Worm (Caenorhabditis elegans) whole organism, L1 larva: Measurements from ENCODE around the gene fipr-20.

Source experiments
- C04F5.9 ChIP-seq: sonication (generic microtip); optimal IDR thresholded peaks from 2 replicates; lab custom pipeline; 2016; ENCODE audit warnings: missing genetic modification characterization, missing compliant biosample characterization
- C16A3.4 ChIP-seq: fragments of 150-350 bp; optimal IDR thresholded peaks from 2 replicates; lab custom pipeline; 2014; ENCODE audit warnings: missing biosample characterization, missing genetic modification characterization
- F16B12.6 ChIP-seq: fragments of 150-350 bp; optimal IDR thresholded peaks from 2 replicates; lab custom pipeline; 2014; ENCODE audit warnings: missing biosample characterization, missing genetic modification characterization
- aha-1 ChIP-seq: fragments of 150-350 bp; optimal IDR thresholded peaks from 2 replicates; lab custom pipeline; 2014; ENCODE audit warnings: missing biosample characterization, missing genetic modification characterization
- alr-1 ChIP-seq: fragments of 200-800 bp; sonication (Bioruptor generic); optimal IDR thresholded peaks from 2 replicates; lab custom pipeline; 2018; ENCODE audit warnings: borderline replicate concordance, mild to moderate bottlenecking, missing genetic modification characterization, missing compliant biosample characterization
- ama-1 ChIP-seq: fragments of 150-350 bp; optimal IDR thresholded peaks from 2 replicates; lab custom pipeline; 2014
- ceh-63 ChIP-seq: fragments of 200-800 bp; sonication (Bioruptor generic); optimal IDR thresholded peaks from 2 replicates; lab custom pipeline; 2018; ENCODE audit warnings: mild to moderate bottlenecking, missing genetic modification characterization, missing compliant biosample characterization
- ceh-8 ChIP-seq: fragments of 200-800 bp; sonication (Bioruptor generic); optimal IDR thresholded peaks from 2 replicates; lab custom pipeline; 2018; ENCODE audit warnings: mild to moderate bottlenecking, missing genetic modification characterization, moderate library complexity, missing compliant biosample characterization
- ceh-82 ChIP-seq, 3 experiments: fragments of 150-350 bp in 1 of 3; sonication (generic microtip) in 2 of 3; optimal IDR thresholded peaks; 2 replicates each; lab custom pipeline; 2014 to 2017; ENCODE audit warnings: missing biosample characterization in 3 of 3, missing genetic modification characterization in 3 of 3
- ceh-88 ChIP-seq: fragments of 200-800 bp; sonication (Bioruptor generic); IDR thresholded peaks from 2 replicates; pipeline ENCODE4 v1.3.6; 2022; ENCODE audit warnings: missing genetic modification characterization, missing compliant biosample characterization
- ceh-90 ChIP-seq: sonication (generic microtip); optimal IDR thresholded peaks from 2 replicates; lab custom pipeline; 2016; ENCODE audit warnings: missing genetic modification characterization, missing compliant biosample characterization
- ces-1 ChIP-seq: fragments of 150-350 bp; optimal IDR thresholded peaks from 2 replicates; lab custom pipeline; 2014; ENCODE audit warnings: missing biosample characterization, missing genetic modification reagents, missing genetic modification characterization
- dpl-1 ChIP-seq, 3 experiments: fragments of 150-350 bp in 2 of 3; sonication (generic microtip) in 1 of 3; optimal IDR thresholded peaks; 2 replicates each; lab custom pipeline; 2014 to 2017; ENCODE audit warnings: missing biosample characterization in 3 of 3, missing genetic modification characterization in 3 of 3, missing genetic modification reagents in 3 of 3
- efl-1 ChIP-seq, 4 experiments: fragments of 150-350 bp; optimal IDR thresholded peaks in 3 of 4; peaks in 1 of 4; 1 replicate in 1 of 4; 2 replicates in 3 of 4; lab custom pipeline; 2014; ENCODE audit warnings: missing biosample characterization in 2 of 4, missing genetic modification characterization in 2 of 4, missing genetic modification reagents in 2 of 4
- egl-13 ChIP-seq: sonication (generic microtip); optimal IDR thresholded peaks from 2 replicates; lab custom pipeline; 2016; ENCODE audit warnings: missing genotype, missing genetic modification reagents, missing genetic modification characterization, missing compliant biosample characterization
- elt-2 ChIP-seq: sonication (generic microtip); optimal IDR thresholded peaks from 2 replicates; lab custom pipeline; 2016; ENCODE audit warnings: missing genetic modification characterization, mild to moderate bottlenecking, inconsistent platforms, missing compliant biosample characterization, missing genetic modification reagents
- elt-3 ChIP-seq, 6 experiments: fragments of 150-350 bp in 1 of 6; sonication (generic microtip); optimal IDR thresholded peaks; 2 replicates each; lab custom pipeline; 2017 to 2018; ENCODE audit warnings: missing biosample characterization in 6 of 6, missing genetic modification characterization in 6 of 6, inconsistent platforms in 1 of 6
- fkh-10 ChIP-seq: sonication (generic microtip); optimal IDR thresholded peaks from 2 replicates; lab custom pipeline; 2017; ENCODE audit warnings: missing biosample characterization, missing genetic modification reagents, missing genetic modification characterization
- fkh-4 ChIP-seq: sonication (generic microtip); optimal IDR thresholded peaks from 2 replicates; lab custom pipeline; 2016; ENCODE audit warnings: missing compliant biosample characterization, missing genetic modification characterization, borderline replicate concordance
- fkh-8 ChIP-seq: sonication (generic microtip); optimal IDR thresholded peaks from 2 replicates; lab custom pipeline; 2016; ENCODE audit warnings: mild to moderate bottlenecking, missing genetic modification characterization, missing compliant biosample characterization
- fos-1 ChIP-seq: fragments of 150-350 bp; optimal IDR thresholded peaks from 2 replicates; lab custom pipeline; 2014; ENCODE audit warnings: missing biosample characterization, missing genetic modification characterization
- hlh-17 ChIP-seq: fragments of 200-800 bp; sonication (Bioruptor generic); optimal IDR thresholded peaks from 2 replicates; lab custom pipeline; 2018; ENCODE audit warnings: missing genetic modification characterization, mild to moderate bottlenecking, missing compliant biosample characterization, moderate library complexity, borderline replicate concordance
- hpl-2 ChIP-seq: fragments of 150-350 bp; optimal IDR thresholded peaks from 2 replicates; lab custom pipeline; 2014; ENCODE audit warnings: missing biosample characterization, missing genetic modification reagents, missing genetic modification characterization
- irx-1 ChIP-seq: sonication (generic microtip); optimal IDR thresholded peaks from 2 replicates; lab custom pipeline; 2016; ENCODE audit warnings: missing genetic modification characterization, missing compliant biosample characterization
- isw-1 ChIP-seq: fragments of 200-800 bp; sonication (Bioruptor generic); IDR thresholded peaks from 2 replicates; pipeline ENCODE4 v1.3.6; 2022; ENCODE audit warnings: missing genetic modification characterization, missing compliant biosample characterization
- lin-13 ChIP-seq: fragments of 150-350 bp; optimal IDR thresholded peaks from 2 replicates; lab custom pipeline; 2014; ENCODE audit warnings: missing biosample characterization, missing genetic modification reagents, missing genetic modification characterization
- lin-14 ChIP-seq: fragments of 200-800 bp; sonication (Bioruptor generic); optimal IDR thresholded peaks from 2 replicates; lab custom pipeline; 2018; ENCODE audit warnings: mild to moderate bottlenecking, missing genetic modification characterization, moderate library complexity, missing compliant biosample characterization
- lin-15B ChIP-seq: fragments of 150-350 bp; sonication (generic microtip); optimal IDR thresholded peaks from 3 replicates; lab custom pipeline; 2014; ENCODE audit warnings: missing biosample characterization, missing genetic modification characterization
- lin-35 ChIP-seq, 2 experiments: fragments of 150-350 bp; optimal IDR thresholded peaks; 2 replicates each; lab custom pipeline; 2014; ENCODE audit warnings: missing biosample characterization in 2 of 2, missing genetic modification characterization in 2 of 2, missing genetic modification reagents in 2 of 2
- lir-3 ChIP-seq: sonication (generic microtip); optimal IDR thresholded peaks from 2 replicates; lab custom pipeline; 2016; ENCODE audit warnings: mild to moderate bottlenecking, missing genetic modification characterization, moderate library complexity, missing compliant biosample characterization; ENCODE audit not compliant: poor library complexity
- mef-2 ChIP-seq: fragments of 150-350 bp; optimal IDR thresholded peaks from 2 replicates; lab custom pipeline; 2014; ENCODE audit warnings: missing biosample characterization, missing genetic modification characterization
- mep-1 ChIP-seq: fragments of 150-350 bp; optimal IDR thresholded peaks from 2 replicates; lab custom pipeline; 2014; ENCODE audit warnings: missing biosample characterization, missing genetic modification characterization
- nhr-19 ChIP-seq: fragments of 200-800 bp; sonication (Bioruptor generic); conservative IDR thresholded peaks from 2 replicates; pipeline ENCODE4 v1.3.6; 2022; ENCODE audit warnings: missing genetic modification characterization, missing compliant biosample characterization
- nhr-20 ChIP-seq: sonication (generic microtip); optimal IDR thresholded peaks from 2 replicates; lab custom pipeline; 2016; ENCODE audit warnings: mild to moderate bottlenecking, missing genetic modification characterization, missing compliant biosample characterization
- nhr-77 ChIP-seq: fragments of 150-350 bp; optimal IDR thresholded peaks from 2 replicates; lab custom pipeline; 2014; ENCODE audit warnings: missing biosample characterization, missing genetic modification characterization
- nhr-84 ChIP-seq: sonication (generic microtip); optimal IDR thresholded peaks from 2 replicates; lab custom pipeline; 2017; ENCODE audit warnings: missing biosample characterization, missing genetic modification characterization
- nhr-85 ChIP-seq: sonication (generic microtip); peaks from one replicate; lab custom pipeline; 2016; ENCODE audit warnings: missing genetic modification characterization, inconsistent platforms, missing compliant biosample characterization
- nhr-90 ChIP-seq: sonication (generic microtip); optimal IDR thresholded peaks from 2 replicates; lab custom pipeline; 2016; ENCODE audit warnings: mild to moderate bottlenecking, missing genetic modification characterization, missing compliant biosample characterization; ENCODE audit not compliant: poor library complexity
- pag-3 ChIP-seq: sonication (generic microtip); optimal IDR thresholded peaks from 2 replicates; lab custom pipeline; 2017; ENCODE audit warnings: missing genetic modification characterization, mild to moderate bottlenecking, missing compliant biosample characterization, antibody characterized with exemption, borderline replicate concordance; ENCODE audit not compliant: insufficient read depth
- pqm-1 ChIP-seq: sonication (generic microtip); optimal IDR thresholded peaks from 3 replicates; lab custom pipeline; 2017; ENCODE audit warnings: missing biosample characterization, missing genetic modification characterization
- rnt-1 ChIP-seq: sonication (generic microtip); optimal IDR thresholded peaks from 2 replicates; lab custom pipeline; 2016; ENCODE audit warnings: mild to moderate bottlenecking, missing genetic modification characterization, moderate library complexity, missing compliant biosample characterization
- skn-1 ChIP-seq: fragments of 150-350 bp; optimal IDR thresholded peaks from 2 replicates; lab custom pipeline; 2014; ENCODE audit warnings: missing biosample characterization, missing genetic modification characterization
- snpc-4 ChIP-seq: fragments of 150-350 bp; optimal IDR thresholded peaks from 2 replicates; lab custom pipeline; 2014; ENCODE audit warnings: missing biosample characterization, missing genetic modification characterization
- sox-4 ChIP-seq: sonication (generic microtip); optimal IDR thresholded peaks from 2 replicates; lab custom pipeline; 2016; ENCODE audit warnings: missing genetic modification characterization, missing compliant biosample characterization
- sptf-1 ChIP-seq: fragments of 150-350 bp; optimal IDR thresholded peaks from 2 replicates; lab custom pipeline; 2014; ENCODE audit warnings: missing biosample characterization, missing genetic modification characterization
- tbx-2 ChIP-seq: sonication (generic microtip); optimal IDR thresholded peaks from 2 replicates; lab custom pipeline; 2016; ENCODE audit warnings: missing genetic modification characterization, missing compliant biosample characterization
- unc-130 ChIP-seq: fragments of 150-350 bp; optimal IDR thresholded peaks from 2 replicates; lab custom pipeline; 2017; ENCODE audit warnings: missing biosample characterization, missing genetic modification characterization, inconsistent platforms
- unc-86 ChIP-seq: sonication (generic microtip); optimal IDR thresholded peaks from 2 replicates; lab custom pipeline; 2016; ENCODE audit warnings: missing genetic modification characterization, missing compliant biosample characterization
- ztf-11 ChIP-seq, 2 experiments: sonication (generic microtip); optimal IDR thresholded peaks; 2 replicates each; lab custom pipeline; 2016 to 2017; ENCODE audit warnings: missing genetic modification characterization in 2 of 2, missing biosample characterization in 1 of 2, missing compliant biosample characterization in 1 of 2

fipr-20 gene

ce11 chrIII:7499421-7499902 is 37.3 kb upstream of the fipr-20 start, which contains the start of the genes C07H6.9 and sap-140 (continued):
- TF ChIP-seq nhr-84 (tag; lab: Kevin White, UChicago) = no peak
- TF ChIP-seq aha-1 = peak; percentile 48
- peak in 1 of 2 experiments; percentile 62 for TF ChIP-seq ztf-11 (tag; optimal IDR thresholded peaks at IDR 0.05; lab: Kevin White, UChicago)
- peak; percentile 94 for TF ChIP-seq unc-130
- TF ChIP-seq, all 84 proteins: peak for 56

DNA sequence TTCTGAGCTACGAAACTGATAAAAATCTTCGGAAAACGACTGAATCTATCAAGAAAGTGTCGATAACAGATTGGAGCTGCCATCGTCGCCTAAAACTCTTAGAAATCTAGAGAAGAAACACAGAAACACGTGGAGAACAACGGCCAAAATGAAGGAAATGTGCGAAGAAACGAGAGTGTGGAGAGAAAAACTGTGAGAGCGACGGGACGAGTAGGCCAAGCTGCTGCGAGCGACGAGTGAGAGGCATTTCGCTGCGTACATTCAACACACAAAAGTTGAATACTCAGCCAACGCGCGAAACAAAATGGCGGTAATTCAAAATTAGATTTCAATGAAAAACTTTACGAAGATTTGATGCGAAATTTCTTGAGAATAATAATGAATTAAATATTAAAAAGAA is 36.2 kb upstream of the fipr-20 start:
- TF ChIP-seq sox-4 = no peak
- TF ChIP-seq ces-1 (GFP tag; lab: Kevin White, UChicago) = no peak
- TF ChIP-seq ceh-82 (tag; optimal IDR thresholded peaks at IDR 0.05; lab: Kevin White, UChicago) = peak; percentile 71 to 86 (median 75)
- TF ChIP-seq nhr-77 (tag; lab: Kevin White, UChicago) = peak; percentile 79
- TF ChIP-seq nhr-84 (tag; lab: Kevin White, UChicago) = no peak
- TF ChIP-seq mef-2 = no peak
- TF ChIP-seq elt-2 (tag; lab: Kevin White, UChicago) = peak; percentile 64
- peak; percentile 86 for TF ChIP-seq nhr-20 (tag; lab: Kevin White, UChicago)
- peak; percentile 63 for TF ChIP-seq C04F5.9
- TF ChIP-seq elt-3 (tag; optimal IDR thresholded peaks at IDR 0.05; lab: Kevin White, UChicago) = peak in 3 of 6 experiments; percentile 53 to 63 (median 56)
- TF ChIP-seq egl-13 (tag; lab: Kevin White, UChicago) = peak; percentile 63
- TF ChIP-seq lir-3 (tag; lab: Kevin White, UChicago) = peak; percentile 70
- TF ChIP-seq efl-1 (optimal IDR thresholded peaks at IDR 0.05; lab: Kevin White, UChicago) = peak; percentile 97
- peak; percentile 97 to 99 for TF ChIP-seq efl-1 (GFP tag; optimal IDR thresholded peaks at IDR 0.05 in 1 of 2; lab: Kevin White, UChicago)
- peak; percentile 84 for TF ChIP-seq nhr-19 (GFP tag; lab: Robert Waterston, UW)
- TF ChIP-seq ceh-8 (GFP tag; lab: Kevin White, UChicago) = no peak
- TF ChIP-seq hpl-2 (GFP tag; lab: Kevin White, UChicago) = no peak
- TF ChIP-seq ceh-63 = no peak
- peak; percentile 81 for TF ChIP-seq skn-1 (tag; lab: Kevin White, UChicago)
- peak; percentile 99 for TF ChIP-seq lin-13 (GFP tag; lab: Kevin White, UChicago)
- peak; percentile 88 for TF ChIP-seq nhr-85 (tag; lab: Kevin White, UChicago)
- peak; percentile 95 for TF ChIP-seq lin-15B (tag; lab: Kevin White, UChicago)
- TF ChIP-seq mep-1 (tag; lab: Kevin White, UChicago) = peak; percentile 93
- peak; percentile 70 for TF ChIP-seq snpc-4 (tag; lab: Kevin White, UChicago)
- TF ChIP-seq ceh-90 = no peak
- TF ChIP-seq lin-35 (GFP tag; optimal IDR thresholded peaks at IDR 0.05; lab: Kevin White, UChicago) = peak; percentile 98 to 99
- peak; percentile 30 for TF ChIP-seq irx-1 (tag; lab: Kevin White, UChicago)
- peak; percentile 85 for TF ChIP-seq C16A3.4 (tag; lab: Kevin White, UChicago)
- TF ChIP-seq rnt-1 = peak; percentile 86
- peak; percentile 95 to 98 (median 96) for TF ChIP-seq dpl-1 (GFP tag; optimal IDR thresholded peaks at IDR 0.05; lab: Kevin White, UChicago)
- TF ChIP-seq fkh-10 (GFP tag; lab: Kevin White, UChicago) = peak; percentile 73
- TF ChIP-seq F16B12.6 (tag; lab: Kevin White, UChicago) = peak; percentile 61
- peak; percentile 78 for TF ChIP-seq nhr-90 (tag; lab: Kevin White, UChicago)
- TF ChIP-seq hlh-17 (GFP tag; lab: Kevin White, UChicago) = no peak
- peak; percentile 85 for TF ChIP-seq fkh-8 (tag; lab: Kevin White, UChicago)
- TF ChIP-seq ama-1 (lab: Kevin White, UChicago) = no peak
- TF ChIP-seq lin-14 (GFP tag; lab: Kevin White, UChicago) = peak; percentile 95
- peak; percentile 51; the same call in 1 of the 2 replicates for TF ChIP-seq ceh-88 (GFP tag; lab: Robert Waterston, UW)
- peak; percentile 73 for TF ChIP-seq unc-86
- TF ChIP-seq sptf-1 (tag; lab: Kevin White, UChicago) = no peak
- TF ChIP-seq fos-1 (tag; lab: Kevin White, UChicago) = peak; percentile 66
- no peak for TF ChIP-seq pqm-1 (tag; lab: Kevin White, UChicago)
- no peak for TF ChIP-seq alr-1
- TF ChIP-seq tbx-2 (tag; lab: Kevin White, UChicago) = peak; percentile 82
- peak; percentile 35 for TF ChIP-seq fkh-4 (tag; lab: Kevin White, UChicago)
- TF ChIP-seq pag-3 (tag; lab: Kevin White, UChicago) = peak; percentile 3
- TF ChIP-seq isw-1 (GFP tag; lab: Robert Waterston, UW) = peak; percentile 81
